Fruit fly (Drosophila melanogaster): Measurements from ENCODE around the gene CG3823.

CG3823 gene

dm6 chrX:6353613-6353986, 49.8 kb downstream of the CG3823 start:
- TF ChIP-seq psq (optimal IDR thresholded peaks at IDR 0.05) (no peak), Dll (optimal IDR thresholded peaks at IDR 0.05) (no peak), EcR (GFP tag; optimal IDR thresholded peaks at IDR 0.05) (no peak), usp (GFP tag; optimal IDR thresholded peaks at IDR 0.05) (no peak), pan (optimal IDR thresholded peaks at IDR 0.05) (no peak), CG8478 (optimal IDR thresholded peaks at IDR 0.05) (no peak)

dm6 chrX:6354163-6354562, 50.4 kb downstream of the CG3823 start:
- TF ChIP-seq pan (optimal IDR thresholded peaks at IDR 0.05) (no peak), usp (GFP tag; optimal IDR thresholded peaks at IDR 0.05) (no peak), psq (optimal IDR thresholded peaks at IDR 0.05) (no peak), EcR (GFP tag; optimal IDR thresholded peaks at IDR 0.05) (no peak), Dll (optimal IDR thresholded peaks at IDR 0.05) (no peak), CG8478 (optimal IDR thresholded peaks at IDR 0.05) (no peak)

dm6 chrX:6355090-6355679, 51.4 kb downstream of the CG3823 start:
- TF ChIP-seq CG8478 (optimal IDR thresholded peaks at IDR 0.05) (no peak), pan (optimal IDR thresholded peaks at IDR 0.05) (no peak), EcR (GFP tag; optimal IDR thresholded peaks at IDR 0.05) (no peak)

Data from whole organism.